Fruit fly (Drosophila melanogaster) whole organism, pupa: Measurements from ENCODE around the gene dnc.

Source experiments
- CG14655 ChIP-seq: fragments of 200-800 bp; sonication (Bioruptor generic); optimal IDR thresholded peaks from 3 replicates; lab custom pipeline; 2017; ENCODE audit warnings: mild to moderate bottlenecking, missing biosample characterization, missing genetic modification reagents, missing genetic modification characterization
- CG15710 ChIP-seq: fragments of 200-800 bp; sonication (Bioruptor generic); optimal IDR thresholded peaks from 2 replicates; lab custom pipeline; 2018; ENCODE audit warnings: missing biosample characterization, mild to moderate bottlenecking, missing genetic modification characterization, moderate library complexity
- CG32121 ChIP-seq: fragments of 200-800 bp; sonication (Bioruptor generic); IDR thresholded peaks from 2 replicates; pipeline ENCODE4 v1.3.6; 2022; ENCODE audit warnings: missing biosample characterization, missing genetic modification characterization
- CG8159 ChIP-seq: fragments of 200-800 bp; sonication (Bioruptor generic); optimal IDR thresholded peaks from 3 replicates; lab custom pipeline; 2018; ENCODE audit warnings: missing biosample characterization, mild to moderate bottlenecking, missing genetic modification characterization, moderate library complexity
- Pif1A ChIP-seq: fragments of 200-800 bp; sonication (Bioruptor generic); optimal IDR thresholded peaks from 3 replicates; lab custom pipeline; 2016; ENCODE audit warnings: missing biosample characterization, missing genetic modification characterization
- Pif1B ChIP-seq: fragments of 200-800 bp; sonication (Bioruptor generic); optimal IDR thresholded peaks from 3 replicates; lab custom pipeline; 2016; ENCODE audit warnings: missing biosample characterization, missing genetic modification characterization

- TF ChIP-seq CG8159 (tag; lab: Kevin White, UChicago) (no peak), Pif1B (GFP tag; lab: Kevin White, UChicago) (no peak), CG15710 (tag; lab: Kevin White, UChicago) (no peak), CG32121 (GFP tag; lab: Robert Waterston, UW) (no peak), CG14655 (GFP tag; lab: Kevin White, UChicago) (no peak), Pif1A (GFP tag; lab: Kevin White, UChicago) (no peak)
Measured at dm6 chrX:3351560-3351959, 175.3 kb downstream of the dnc start.
